Worm (Caenorhabditis elegans): ENCODE measurements around the gene sahd-1.

- TF ChIP-seq blmp-1 (tag; optimal IDR thresholded peaks at IDR 0.05) (no peak), nhr-76 (tag; optimal IDR thresholded peaks at IDR 0.05) (no peak), unc-62 (GFP tag; optimal IDR thresholded peaks at IDR 0.05) (no peak), bed-3 (GFP tag; optimal IDR thresholded peaks at IDR 0.05) (no peak), nhr-28 (tag; optimal IDR thresholded peaks at IDR 0.05) (no peak), nhr-12 (tag; optimal IDR thresholded peaks at IDR 0.05) (no peak)
Observed at ce11 chrII:5500986-5501657, 13.6 kb downstream of the sahd-1 start, which contains the start of gene F12A10.8.
